Fruit fly (Drosophila melanogaster) whole organism, embryonic: ENCODE results near the gene kay.

Experiments used
- CG10979 ChIP-seq: fragments of 200-800 bp; sonication (Bioruptor generic); optimal IDR thresholded peaks from 2 replicates; lab custom pipeline; 2018; ENCODE audit warnings: missing biosample characterization, mild to moderate bottlenecking, missing genetic modification characterization, moderate library complexity
- CG11560 ChIP-seq: fragments of 200-800 bp; sonication (Bioruptor generic); IDR thresholded peaks from 3 replicates; pipeline ENCODE4 v1.3.6; 2022; ENCODE audit warnings: missing biosample characterization, missing genetic modification characterization
- CG11723 ChIP-seq: fragments of 200-800 bp; sonication (Bioruptor generic); optimal IDR thresholded peaks from 2 replicates; lab custom pipeline; 2017; ENCODE audit warnings: missing biosample characterization, mild to moderate bottlenecking, missing genetic modification characterization
- CG12155 ChIP-seq: fragments of 200-800 bp; sonication (Bioruptor generic); optimal IDR thresholded peaks from 3 replicates; lab custom pipeline; 2016; ENCODE audit warnings: missing biosample characterization, missing genetic modification characterization
- CG13123 ChIP-seq: fragments of 200-800 bp; sonication (Bioruptor generic); optimal IDR thresholded peaks from 2 replicates; lab custom pipeline; 2016; ENCODE audit warnings: missing biosample characterization, missing genetic modification characterization
- CG13894 ChIP-seq: fragments of 200-800 bp; sonication (Bioruptor generic); optimal IDR thresholded peaks from 3 replicates; lab custom pipeline; 2018; ENCODE audit warnings: missing biosample characterization, mild to moderate bottlenecking, missing genetic modification characterization, moderate library complexity
- CG14710 ChIP-seq: fragments of 200-800 bp; sonication (Bioruptor generic); optimal IDR thresholded peaks from 3 replicates; lab custom pipeline; 2019; ENCODE audit warnings: missing biosample characterization, mild to moderate bottlenecking, missing genetic modification characterization, moderate library complexity
- CG15479 ChIP-seq: fragments of 200-800 bp; sonication (Bioruptor generic); optimal IDR thresholded peaks from 3 replicates; lab custom pipeline; 2019; ENCODE audit warnings: missing biosample characterization, mild to moderate bottlenecking, missing genetic modification characterization, moderate library complexity
- CG15601 ChIP-seq: fragments of 200-800 bp; sonication (Bioruptor generic); optimal IDR thresholded peaks from 3 replicates; lab custom pipeline; 2019; ENCODE audit warnings: missing biosample characterization, mild to moderate bottlenecking, missing genetic modification characterization, moderate library complexity
- CG15696 ChIP-seq: fragments of 200-800 bp; sonication (Bioruptor generic); optimal IDR thresholded peaks from 2 replicates; lab custom pipeline; 2019; ENCODE audit warnings: missing biosample characterization, mild to moderate bottlenecking, missing genetic modification characterization, moderate library complexity
- CG17359 ChIP-seq: fragments of 200-800 bp; sonication (Bioruptor generic); optimal IDR thresholded peaks from 3 replicates; lab custom pipeline; 2018; ENCODE audit warnings: missing biosample characterization, mild to moderate bottlenecking, missing genetic modification characterization, moderate library complexity
- CG17829 ChIP-seq: fragments of 200-800 bp; optimal IDR thresholded peaks from 2 replicates; lab custom pipeline; 2019; ENCODE audit warnings: missing biosample characterization, mild to moderate bottlenecking, missing genetic modification characterization, moderate library complexity
- CG17912 ChIP-seq: fragments of 200-800 bp; sonication (Bioruptor generic); optimal IDR thresholded peaks from 2 replicates; lab custom pipeline; 2018; ENCODE audit warnings: missing biosample characterization, mild to moderate bottlenecking, missing genetic modification characterization
- CG2116 ChIP-seq: fragments of 200-800 bp; sonication (Bioruptor generic); optimal IDR thresholded peaks from 3 replicates; lab custom pipeline; 2018; ENCODE audit warnings: missing biosample characterization, mild to moderate bottlenecking, missing genetic modification characterization
- CG2202 ChIP-seq: fragments of 200-800 bp; sonication (Bioruptor generic); optimal IDR thresholded peaks from 2 replicates; lab custom pipeline; 2018; ENCODE audit warnings: missing biosample characterization, mild to moderate bottlenecking, missing genetic modification characterization
- CG2678 ChIP-seq: fragments of 200-800 bp; sonication (Bioruptor generic); optimal IDR thresholded peaks from 3 replicates; lab custom pipeline; 2019; ENCODE audit warnings: missing biosample characterization, mild to moderate bottlenecking, missing genetic modification characterization, moderate library complexity
- CG2712 ChIP-seq: fragments of 200-800 bp; optimal IDR thresholded peaks from 3 replicates; lab custom pipeline; 2019; ENCODE audit warnings: missing biosample characterization, mild to moderate bottlenecking, missing genetic modification characterization, moderate library complexity
- CG2875 ChIP-seq: fragments of 200-800 bp; sonication (Bioruptor generic); optimal IDR thresholded peaks from 2 replicates; lab custom pipeline; 2017; ENCODE audit warnings: missing biosample characterization, mild to moderate bottlenecking, missing genetic modification characterization, missing genetic modification reagents
- CG31388 ChIP-seq: fragments of 200-800 bp; sonication (Bioruptor generic); optimal IDR thresholded peaks from 2 replicates; lab custom pipeline; 2016; ENCODE audit warnings: missing biosample characterization, missing genetic modification characterization
- CG6175 ChIP-seq: fragments of 200-800 bp; sonication (Bioruptor generic); IDR thresholded peaks from 3 replicates; pipeline ENCODE4 v1.3.6; 2022; ENCODE audit warnings: missing biosample characterization, missing genetic modification characterization
- CG6654 ChIP-seq: fragments of 200-800 bp; sonication (Bioruptor generic); optimal IDR thresholded peaks from 2 replicates; lab custom pipeline; 2017; ENCODE audit warnings: missing biosample characterization, mild to moderate bottlenecking, missing genetic modification characterization
- CG6683 ChIP-seq: fragments of 200-800 bp; sonication (Bioruptor generic); optimal IDR thresholded peaks from 2 replicates; lab custom pipeline; 2017; ENCODE audit warnings: missing biosample characterization, mild to moderate bottlenecking, missing genetic modification characterization, missing genetic modification reagents
- CG9437 ChIP-seq: fragments of 200-800 bp; sonication (Bioruptor generic); optimal IDR thresholded peaks from 2 replicates; lab custom pipeline; 2018; ENCODE audit warnings: missing biosample characterization, mild to moderate bottlenecking, missing genetic modification characterization
- CHES-1-like ChIP-seq: fragments of 200-800 bp; sonication (Bioruptor generic); optimal IDR thresholded peaks from 2 replicates; lab custom pipeline; 2016; ENCODE audit warnings: missing biosample characterization, missing genetic modification characterization
- CrebB ChIP-seq: fragments of 200-800 bp; sonication (Bioruptor generic); optimal IDR thresholded peaks from 3 replicates; lab custom pipeline; 2018; ENCODE audit warnings: missing biosample characterization, mild to moderate bottlenecking, missing genetic modification characterization
- Eip74EF ChIP-seq, 2 experiments: fragments of 200-800 bp in 1 of 2; fragments of >200 bp in 1 of 2; sonication (Bioruptor generic) in 1 of 2; optimal IDR thresholded peaks; 2 replicates each; lab custom pipeline; 2017 to 2019; ENCODE audit warnings: missing biosample characterization in 2 of 2, missing genetic modification characterization in 2 of 2, mild to moderate bottlenecking in 1 of 2, moderate library complexity in 1 of 2
- Fer2 ChIP-seq: fragments of 200-800 bp; sonication (Bioruptor generic); optimal IDR thresholded peaks from 2 replicates; lab custom pipeline; 2018; ENCODE audit warnings: missing biosample characterization, mild to moderate bottlenecking, missing genetic modification characterization, moderate library complexity
- Hey ChIP-seq: fragments of 200-800 bp; sonication (Bioruptor generic); optimal IDR thresholded peaks from 3 replicates; lab custom pipeline; 2018; ENCODE audit warnings: missing biosample characterization, mild to moderate bottlenecking, missing genetic modification characterization
- Six4 ChIP-seq: fragments of 200-800 bp; sonication (Bioruptor generic); optimal IDR thresholded peaks from 2 replicates; lab custom pipeline; 2016; ENCODE audit warnings: missing biosample characterization, missing genetic modification characterization
- Sox102F ChIP-seq: fragments of 200-800 bp; sonication (Bioruptor generic); optimal IDR thresholded peaks from 2 replicates; lab custom pipeline; 2018; ENCODE audit warnings: missing biosample characterization, mild to moderate bottlenecking, missing genetic modification characterization, moderate library complexity
- az2 ChIP-seq: fragments of 200-800 bp; sonication (Bioruptor generic); optimal IDR thresholded peaks from 3 replicates; lab custom pipeline; 2016; ENCODE audit warnings: missing biosample characterization, missing genetic modification characterization
- cato ChIP-seq: fragments of 200-800 bp; sonication (Bioruptor generic); optimal IDR thresholded peaks from 2 replicates; lab custom pipeline; 2016; ENCODE audit warnings: missing biosample characterization, missing genetic modification characterization, borderline replicate concordance
- corto ChIP-seq: fragments of 200-800 bp; sonication (Bioruptor generic); optimal IDR thresholded peaks from 2 replicates; lab custom pipeline; 2016; ENCODE audit warnings: missing biosample characterization, mild to moderate bottlenecking, missing genetic modification characterization, moderate library complexity
- cwo ChIP-seq: fragments of 200-800 bp; sonication (Bioruptor generic); optimal IDR thresholded peaks from 3 replicates; lab custom pipeline; 2017; ENCODE audit warnings: missing biosample characterization, missing genetic modification characterization, mild to moderate bottlenecking, moderate library complexity, missing genetic modification reagents
- dmrt11E ChIP-seq: fragments of 200-800 bp; sonication (Bioruptor generic); optimal IDR thresholded peaks from 3 replicates; lab custom pipeline; 2018; ENCODE audit warnings: missing biosample characterization, mild to moderate bottlenecking, missing genetic modification characterization, moderate library complexity
- dpn ChIP-seq, 2 experiments: fragments of 200-800 bp; sonication (Bioruptor generic); optimal IDR thresholded peaks; 3 replicates each; lab custom pipeline; 2016; ENCODE audit warnings: missing biosample characterization in 2 of 2, missing genetic modification characterization in 2 of 2
- gem ChIP-seq: fragments of 200-800 bp; sonication (Bioruptor generic); optimal IDR thresholded peaks from 2 replicates; lab custom pipeline; 2019; ENCODE audit warnings: missing biosample characterization, mild to moderate bottlenecking, missing genetic modification characterization, moderate library complexity
- gro ChIP-seq: fragments of 200-800 bp; sonication (Bioruptor generic); optimal IDR thresholded peaks from 2 replicates; lab custom pipeline; 2016; ENCODE audit warnings: missing biosample characterization, missing genetic modification characterization
- klu ChIP-seq: fragments of 200-800 bp; sonication (Bioruptor generic); IDR thresholded peaks from 2 replicates; pipeline ENCODE4 v1.3.6; 2022; ENCODE audit warnings: missing biosample characterization, missing genetic modification characterization
- lab ChIP-seq: fragments of 200-800 bp; sonication (Bioruptor generic); optimal IDR thresholded peaks from 3 replicates; lab custom pipeline; 2017; ENCODE audit warnings: missing biosample characterization, missing genetic modification characterization, mild to moderate bottlenecking, moderate library complexity, missing genetic modification reagents
- lilli ChIP-seq: fragments of 200-800 bp; sonication (Bioruptor generic); optimal IDR thresholded peaks from 3 replicates; lab custom pipeline; 2016; ENCODE audit warnings: missing biosample characterization, missing genetic modification characterization
- maf-S ChIP-seq: fragments of 200-800 bp; sonication (Bioruptor generic); optimal IDR thresholded peaks from 2 replicates; lab custom pipeline; 2016; ENCODE audit warnings: missing biosample characterization, missing genetic modification characterization
- nom ChIP-seq: fragments of 200-800 bp; sonication (Bioruptor generic); optimal IDR thresholded peaks from 2 replicates; lab custom pipeline; 2017; ENCODE audit warnings: missing biosample characterization, missing genetic modification characterization, mild to moderate bottlenecking, moderate library complexity, missing genetic modification reagents
- odd ChIP-seq: fragments of 200-800 bp; sonication (Bioruptor generic); optimal IDR thresholded peaks from 2 replicates; lab custom pipeline; 2017; ENCODE audit warnings: missing biosample characterization, mild to moderate bottlenecking, missing genetic modification characterization
- phol ChIP-seq: fragments of 200-800 bp; sonication (Bioruptor generic); optimal IDR thresholded peaks from 3 replicates; lab custom pipeline; 2018; ENCODE audit warnings: missing biosample characterization, mild to moderate bottlenecking, missing genetic modification characterization, moderate library complexity
- pita ChIP-seq: fragments of 200-800 bp; sonication (Bioruptor generic); optimal IDR thresholded peaks from 2 replicates; lab custom pipeline; 2017; ENCODE audit warnings: missing biosample characterization, mild to moderate bottlenecking, missing genetic modification characterization
- sc ChIP-seq, 3 experiments: fragments of >200 bp in 2 of 3; fragments of 200-800 bp in 1 of 3; sonication (Bioruptor generic) in 1 of 3; optimal IDR thresholded peaks; 2 replicates in 2 of 3; 3 replicates in 1 of 3; lab custom pipeline; 2017; ENCODE audit warnings: mild to moderate bottlenecking in 1 of 3, missing biosample characterization in 1 of 3, missing genetic modification characterization in 1 of 3, missing genetic modification reagents in 1 of 3
- sd ChIP-seq: fragments of 200-800 bp; sonication (Bioruptor generic); optimal IDR thresholded peaks from 3 replicates; lab custom pipeline; 2018; ENCODE audit warnings: missing biosample characterization, mild to moderate bottlenecking, missing genetic modification characterization, moderate library complexity
- trem ChIP-seq: fragments of 200-800 bp; optimal IDR thresholded peaks from 3 replicates; lab custom pipeline; 2019; ENCODE audit warnings: missing biosample characterization, mild to moderate bottlenecking, missing genetic modification characterization, moderate library complexity

The kay gene

DNA sequence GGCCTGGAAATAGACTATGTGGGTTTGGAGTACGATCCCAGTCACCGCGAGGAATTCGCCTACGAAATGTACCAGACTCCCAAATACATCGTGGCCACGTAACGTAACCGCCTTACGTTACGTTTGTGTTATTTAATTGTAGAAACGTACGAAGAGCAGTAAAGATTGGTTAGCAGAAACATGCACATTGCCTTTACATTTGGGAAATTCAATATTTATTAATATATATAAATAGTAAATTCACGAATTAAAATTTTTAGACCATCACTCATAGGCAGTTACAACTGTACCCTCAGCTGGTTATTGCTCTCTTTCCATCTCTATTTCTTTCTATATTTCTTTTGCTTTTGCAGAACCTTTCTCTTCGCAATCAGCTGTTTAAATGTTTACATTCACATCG, 27.9 kb upstream of the kay start, which contains the start of gene Gnpnat (continued):
- TF ChIP-seq CG9437 (peak; percentile 99), corto (GFP tag; lab: Kevin White, UChicago) (peak; percentile 57), Hey (tag; lab: Kevin White, UChicago) (no peak), CG6654 (GFP tag; lab: Kevin White, UChicago) (no peak), CG17829 (tag; lab: Kevin White, UChicago) (peak; percentile 62), gem (peak; percentile 83), phol (tag; lab: Kevin White, UChicago) (peak; percentile 63), dmrt11E (peak; percentile 51), lab (GFP tag; lab: Kevin White, UChicago) (peak; percentile 77), CG11723 (no peak), Eip74EF (GFP tag; optimal IDR thresholded peaks at IDR 0.05; lab: Kevin White, UChicago) (peak in 1 of 2 experiments; percentile 25), Six4 (GFP tag; lab: Kevin White, UChicago) (peak; percentile 55), CG13894 (peak; percentile 26), Fer2 (tag; lab: Kevin White, UChicago) (no peak), cwo (peak; percentile 36), sc (optimal IDR thresholded peaks at IDR 0.05; lab: Kevin White, UChicago) (no peak), sc (GFP tag; optimal IDR thresholded peaks at IDR 0.05; lab: Kevin White, UChicago) (no peak), sd (peak; percentile 8), CG12155 (GFP tag; lab: Kevin White, UChicago) (peak; percentile 22), CG17912 (GFP tag; lab: Kevin White, UChicago) (no peak), odd (GFP tag; lab: Kevin White, UChicago) (peak; percentile 39), CG13123 (GFP tag; lab: Kevin White, UChicago) (no peak), trem (peak; percentile 42), CHES-1-like (no peak), lilli (GFP tag; lab: Kevin White, UChicago) (peak; percentile 39), CG6175 (GFP tag; lab: Robert Waterston, UW) (no peak), maf-S (GFP tag; lab: Kevin White, UChicago) (peak; percentile 3), CG15601 (tag; lab: Kevin White, UChicago) (peak; percentile 42), CG2678 (peak; percentile 71), az2 (GFP tag; lab: Kevin White, UChicago) (peak; percentile 25), gro (GFP tag; lab: Kevin White, UChicago) (no peak), klu (GFP tag; lab: Robert Waterston, UW) (no peak), Sox102F (GFP tag; lab: Kevin White, UChicago) (peak; percentile 63), CG2712 (peak; percentile 69), CG14710 (tag; lab: Kevin White, UChicago) (peak; percentile 32), CG15696 (peak; percentile 46), cato (GFP tag; lab: Kevin White, UChicago) (no peak), CG15479 (no peak), dpn (GFP tag; optimal IDR thresholded peaks at IDR 0.05; lab: Kevin White, UChicago) (peak in 1 of 2 experiments; percentile 55), pita (GFP tag; lab: Kevin White, UChicago) (no peak), CrebB (tag; lab: Kevin White, UChicago) (peak; percentile 5), CG17359 (tag; lab: Kevin White, UChicago) (peak; percentile 73), CG11560 (tag; lab: Robert Waterston, UW) (no peak), nom (GFP tag; lab: Kevin White, UChicago) (no peak), CG2116 (peak; percentile 4), CG2875 (GFP tag; lab: Kevin White, UChicago) (peak; percentile 35), CG2202 (tag; lab: Kevin White, UChicago) (peak; percentile 30), CG31388 (GFP tag; lab: Kevin White, UChicago) (no peak), CG6683 (peak; percentile 15), CG10979 (peak; percentile 62)
